Worm (Caenorhabditis elegans): ENCODE measurements around the gene twk-20.

twk-20 gene

ce11 chrX:13687111-13687512 lies 47.4 kb downstream of the twk-20 start (continued):
- TF ChIP-seq fkh-10 (GFP tag; optimal IDR thresholded peaks at IDR 0.05) (peak; percentile 36), snpc-4 (tag; optimal IDR thresholded peaks at IDR 0.05) (peak; percentile 31), unc-86 (tag; optimal IDR thresholded peaks at IDR 0.05) (peak; percentile 37), ceh-90 (tag; optimal IDR thresholded peaks at IDR 0.05) (no peak), C34B4.2 (tag; optimal IDR thresholded peaks at IDR 0.05) (no peak), swsn-7 (tag; optimal IDR thresholded peaks at IDR 0.05) (peak; percentile 55), egl-13 (tag; optimal IDR thresholded peaks at IDR 0.05) (no peak), nhr-85 (tag) (peak; percentile 50), ceh-82 (tag; optimal IDR thresholded peaks at IDR 0.05) (peak; percentile 34 to 71 (median 56)), F16B12.6 (tag; optimal IDR thresholded peaks at IDR 0.05) (no peak), fkh-4 (tag; optimal IDR thresholded peaks at IDR 0.05; ENCODE audit: borderline replicate concordance) (no peak), ceh-8 (GFP tag; optimal IDR thresholded peaks at IDR 0.05) (no peak), ama-1 (optimal IDR thresholded peaks at IDR 0.05) (no peak), dsc-1 (tag; optimal IDR thresholded peaks at IDR 0.05) (peak; percentile 53), irx-1 (tag; optimal IDR thresholded peaks at IDR 0.05) (no peak), hlh-17 (GFP tag; optimal IDR thresholded peaks at IDR 0.05; ENCODE audit: borderline replicate concordance) (no peak), nhr-90 (tag; optimal IDR thresholded peaks at IDR 0.05; ENCODE audit: poor library complexity) (no peak), mab-9 (GFP tag; IDR thresholded peaks at IDR 0.05) (no peak), lin-15B (tag; optimal IDR thresholded peaks at IDR 0.05) (no peak), lin-39 (tag; optimal IDR thresholded peaks at IDR 0.05) (no peak), efl-1 (optimal IDR thresholded peaks at IDR 0.05) (peak in 1 of 2 experiments; percentile 37), efl-1 (GFP tag; optimal IDR thresholded peaks at IDR 0.05 in 1 of 2) (no peak), elt-2 (tag; optimal IDR thresholded peaks at IDR 0.05) (no peak), unc-98 (GFP tag; IDR thresholded peaks at IDR 0.05) (no peak), ets-5 (GFP tag; IDR thresholded peaks at IDR 0.05) (no peak), unc-62 (GFP tag; optimal IDR thresholded peaks at IDR 0.05) (no peak), pag-3 (tag; optimal IDR thresholded peaks at IDR 0.05; ENCODE audit: borderline replicate concordance, insufficient read depth) (no peak), rnt-1 (tag; optimal IDR thresholded peaks at IDR 0.05) (peak; percentile 68), lin-35 (GFP tag; optimal IDR thresholded peaks at IDR 0.05) (no peak), pqm-1 (tag; optimal IDR thresholded peaks at IDR 0.05) (no peak), blmp-1 (tag; optimal IDR thresholded peaks at IDR 0.05) (peak; percentile 44), mef-2 (tag; optimal IDR thresholded peaks at IDR 0.05) (no peak), fos-1 (tag; optimal IDR thresholded peaks at IDR 0.05) (no peak), nhr-71 (tag; optimal IDR thresholded peaks at IDR 0.05) (peak; percentile 70), mep-1 (tag; optimal IDR thresholded peaks at IDR 0.05) (peak; percentile 54), grh-1 (GFP tag; IDR thresholded peaks at IDR 0.05) (no peak)

- TF ChIP-seq pax-3 (tag; optimal IDR thresholded peaks at IDR 0.05), result no peak
- TF ChIP-seq aly-2 (tag; optimal IDR thresholded peaks at IDR 0.05), result no peak
- no peak for TF ChIP-seq unc-130 (tag; optimal IDR thresholded peaks at IDR 0.05)
- TF ChIP-seq isw-1 (GFP tag; IDR thresholded peaks at IDR 0.05), result no peak
- no peak for TF ChIP-seq fkh-8 (tag; optimal IDR thresholded peaks at IDR 0.05)
Measured at ce11 chrX:13687655-13688054, 48.0 kb downstream of the twk-20 start, which contains the start of gene adm-2. TSS of gene adm-2 (plus strand) at chrX:13687955.

DNA sequence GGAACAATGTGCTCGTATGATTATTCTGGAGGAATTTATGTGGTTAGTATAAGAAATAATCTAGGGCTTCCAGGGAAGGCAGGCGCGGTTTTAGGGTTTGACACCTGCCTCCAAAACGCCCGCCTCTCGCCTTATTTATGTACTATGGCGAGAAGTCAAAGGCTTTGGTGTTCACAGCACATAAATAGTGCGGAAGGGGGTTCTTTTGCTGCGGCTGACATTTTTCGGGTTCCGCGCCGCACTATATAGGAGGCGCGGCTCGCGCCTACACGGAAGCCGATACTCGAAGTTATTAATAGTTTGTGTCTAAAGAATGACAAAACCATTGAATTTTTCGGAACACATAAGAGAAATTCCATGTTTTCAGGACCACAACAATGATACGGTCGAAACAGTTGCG lies 50.7 kb downstream of the twk-20 start:
- TF ChIP-seq dpl-1 (GFP tag; optimal IDR thresholded peaks at IDR 0.05) (no peak), hlh-4 (tag; optimal IDR thresholded peaks at IDR 0.05) (no peak), snpc-4 (tag; optimal IDR thresholded peaks at IDR 0.05) (peak; percentile 68)

Data from whole organism, L1 larva.